Fruit fly (Drosophila melanogaster) whole organism, pupa: ENCODE results near the gene Frmd5.

Source experiments
- CG15710 ChIP-seq: fragments of 200-800 bp; sonication (Bioruptor generic); optimal IDR thresholded peaks from 2 replicates; lab custom pipeline; 2018; ENCODE audit warnings: missing biosample characterization, mild to moderate bottlenecking, missing genetic modification characterization, moderate library complexity
- CG32121 ChIP-seq: fragments of 200-800 bp; sonication (Bioruptor generic); IDR thresholded peaks from 2 replicates; pipeline ENCODE4 v1.3.6; 2022; ENCODE audit warnings: missing biosample characterization, missing genetic modification characterization
- CG8159 ChIP-seq: fragments of 200-800 bp; sonication (Bioruptor generic); optimal IDR thresholded peaks from 3 replicates; lab custom pipeline; 2018; ENCODE audit warnings: missing biosample characterization, mild to moderate bottlenecking, missing genetic modification characterization, moderate library complexity
- CG9948 ChIP-seq: fragments of 200-800 bp; sonication (Bioruptor generic); optimal IDR thresholded peaks from 2 replicates; lab custom pipeline; 2018; ENCODE audit warnings: missing biosample characterization, mild to moderate bottlenecking, missing genetic modification characterization, moderate library complexity
- EcR ChIP-seq: fragments of 200-800 bp; sonication (Bioruptor generic); optimal IDR thresholded peaks from 3 replicates; lab custom pipeline; 2019; ENCODE audit warnings: missing biosample characterization, missing genetic modification characterization, mild to moderate bottlenecking, moderate library complexity, missing genetic modification reagents
- Ets98B ChIP-seq: fragments of 200-800 bp; sonication (Bioruptor generic); IDR thresholded peaks from 2 replicates; pipeline ENCODE4 v1.3.6; 2022; ENCODE audit warnings: missing biosample characterization, missing genetic modification characterization
- Snoo ChIP-seq: fragments of 200-800 bp; sonication (Bioruptor generic); optimal IDR thresholded peaks from 3 replicates; lab custom pipeline; 2017; ENCODE audit warnings: missing biosample characterization, mild to moderate bottlenecking, missing genetic modification characterization, inconsistent platforms
- fd96Ca ChIP-seq: fragments of 200-800 bp; sonication (Bioruptor generic); IDR thresholded peaks from 3 replicates; pipeline ENCODE4 v1.3.6; 2022; ENCODE audit warnings: missing biosample characterization, missing genetic modification characterization

DNA sequence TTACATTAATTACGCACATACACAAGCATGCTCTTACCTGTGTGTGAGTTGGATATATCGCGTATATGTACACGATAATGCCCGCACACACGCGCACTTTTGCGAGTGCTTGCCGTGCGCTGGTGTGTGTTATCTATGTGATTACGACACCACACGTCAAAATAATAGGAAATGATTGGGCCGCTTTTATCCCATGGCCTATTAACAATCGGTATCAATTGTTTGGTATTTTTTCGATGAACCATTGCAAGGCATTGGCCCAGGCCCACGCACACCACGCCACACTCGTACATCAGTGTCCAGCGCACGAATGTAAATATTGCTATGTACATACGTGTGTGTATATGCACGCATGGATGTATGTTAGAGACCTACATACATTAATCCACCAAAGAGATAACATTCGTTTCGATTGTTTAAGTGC, 9.4 kb upstream of the Frmd5 start:
- TF ChIP-seq Ets98B (GFP tag; lab: Robert Waterston, UW) (peak; percentile 64; the same call in 1 of the 2 replicates), CG9948 (tag; lab: Kevin White, UChicago) (peak; percentile 5), EcR (GFP tag; lab: Kevin White, UChicago) (peak; percentile 84), Snoo (tag; lab: Kevin White, UChicago) (peak; percentile 30), CG8159 (tag; lab: Kevin White, UChicago) (no peak), CG15710 (tag; lab: Kevin White, UChicago) (peak; percentile 14), CG32121 (GFP tag; lab: Robert Waterston, UW) (peak; percentile 51; the same call in 1 of the 2 replicates), fd96Ca (GFP tag; lab: Robert Waterston, UW) (no peak)
